Fruit fly (Drosophila melanogaster): ENCODE results near the gene Cph.

Cph gene

dm6 chrX:7097071-7097858, 40.3 kb upstream of the Cph start (continued):
- TF ChIP-seq CG11762 (GFP tag; optimal IDR thresholded peaks at IDR 0.05; ENCODE audit: insufficient read depth) (no peak), CG4318 (GFP tag; optimal IDR thresholded peaks at IDR 0.05) (no peak), eg (GFP tag; IDR thresholded peaks at IDR 0.05) (peak; percentile 67; the same call in 2 of the 3 replicates), CG15336 (GFP tag; IDR thresholded peaks at IDR 0.05) (0 out of 2 replicates have a peak, but pooled peaks have one; percentile 43), CG32006 (GFP tag; optimal IDR thresholded peaks at IDR 0.05) (peak; percentile 44), Hr39 (GFP tag; optimal IDR thresholded peaks at IDR 0.05) (no peak), esn (GFP tag; optimal IDR thresholded peaks at IDR 0.05) (no peak), CG8119 (GFP tag; IDR thresholded peaks at IDR 0.05) (peak; percentile 46; the same call in 1 of the 3 replicates), Blimp-1 (GFP tag; optimal IDR thresholded peaks at IDR 0.05) (no peak), Ets21C (GFP tag; optimal IDR thresholded peaks at IDR 0.05) (no peak), vri (GFP tag; optimal IDR thresholded peaks at IDR 0.05) (no peak), salr (GFP tag; optimal IDR thresholded peaks at IDR 0.05) (peak in 1 of 2 experiments; percentile 57), fd59A (GFP tag; optimal IDR thresholded peaks at IDR 0.05) (no peak), CG6163 (GFP tag; IDR thresholded peaks at IDR 0.05) (peak; percentile 12; the same call in 2 of the 3 replicates), Met (GFP tag; optimal IDR thresholded peaks at IDR 0.05) (no peak), svp (GFP tag) (peak; percentile 43), CG31627 (GFP tag; optimal IDR thresholded peaks at IDR 0.05) (no peak), lz (GFP tag; optimal IDR thresholded peaks at IDR 0.05) (no peak), CG10669 (GFP tag; optimal IDR thresholded peaks at IDR 0.05) (peak; percentile 9), pdm3 (GFP tag; optimal IDR thresholded peaks at IDR 0.05) (no peak), CG16779 (tag; optimal IDR thresholded peaks at IDR 0.05) (no peak), CG8319 (GFP tag; optimal IDR thresholded peaks at IDR 0.05) (no peak), Eip93F (GFP tag; optimal IDR thresholded peaks at IDR 0.05) (peak; percentile 54), CG11294 (GFP tag; IDR thresholded peaks at IDR 0.05) (no peak)

- TF ChIP-seq net (GFP tag; optimal IDR thresholded peaks at IDR 0.05) (peak; percentile 6), Hr38 (GFP tag; optimal IDR thresholded peaks at IDR 0.05) (no peak), CG11294 (GFP tag; IDR thresholded peaks at IDR 0.05) (no peak), Eip78C (GFP tag) (peak; percentile 18), Eip75B (GFP tag; optimal IDR thresholded peaks at IDR 0.05) (no peak), topi (GFP tag; optimal IDR thresholded peaks at IDR 0.05) (peak; percentile 22), CG10631 (GFP tag; optimal IDR thresholded peaks at IDR 0.05) (no peak), Smox (GFP tag; optimal IDR thresholded peaks at IDR 0.05) (no peak), Hr4 (GFP tag; optimal IDR thresholded peaks at IDR 0.05) (no peak), OdsH (GFP tag; optimal IDR thresholded peaks at IDR 0.05) (no peak), ss (GFP tag; optimal IDR thresholded peaks at IDR 0.05) (peak in 1 of 2 experiments; percentile 52), CG6808 (GFP tag; optimal IDR thresholded peaks at IDR 0.05) (no peak), dsx (GFP tag; optimal IDR thresholded peaks at IDR 0.05; ENCODE audit: poor library complexity, severe bottlenecking) (peak; percentile 4), CG6854 (GFP tag; optimal IDR thresholded peaks at IDR 0.05) (peak; percentile 39), Met (GFP tag; optimal IDR thresholded peaks at IDR 0.05) (no peak), esn (GFP tag; optimal IDR thresholded peaks at IDR 0.05) (peak; percentile 16), dac (GFP tag; optimal IDR thresholded peaks at IDR 0.05) (no peak), CG3032 (tag; optimal IDR thresholded peaks at IDR 0.05) (no peak), CG9139 (GFP tag; optimal IDR thresholded peaks at IDR 0.05) (peak; percentile 11), CG10669 (GFP tag; optimal IDR thresholded peaks at IDR 0.05) (no peak), CG8119 (GFP tag; IDR thresholded peaks at IDR 0.05) (no peak), CG4318 (GFP tag; optimal IDR thresholded peaks at IDR 0.05) (no peak), fd85E (GFP tag; optimal IDR thresholded peaks at IDR 0.05) (no peak), CG16779 (tag; optimal IDR thresholded peaks at IDR 0.05) (peak; percentile 26), svp (GFP tag) (peak; percentile 11), CG6276 (GFP tag; optimal IDR thresholded peaks at IDR 0.05) (no peak), Sox14 (GFP tag; optimal IDR thresholded peaks at IDR 0.05) (peak; percentile 49), salr (GFP tag; optimal IDR thresholded peaks at IDR 0.05) (no peak), vri (GFP tag; optimal IDR thresholded peaks at IDR 0.05) (no peak)
Measured at dm6 chrX:7097859-7098303, 39.6 kb upstream of the Cph start, which contains the start of gene Sxl. TSS of gene Sxl (minus strand) at chrX:7098053.
